Worm (Caenorhabditis elegans) whole organism, L2 larva: ENCODE results near the gene poml-1.

Experiments used
- C34F6.9 ChIP-seq: fragments of 150-350 bp; optimal IDR thresholded peaks from 2 replicates; lab custom pipeline; 2014; ENCODE audit warnings: missing biosample characterization, missing genetic modification characterization
- F13H6.1 ChIP-seq: sonication (generic microtip); optimal IDR thresholded peaks from 2 replicates; lab custom pipeline; 2016; ENCODE audit warnings: missing genetic modification characterization, missing compliant biosample characterization
- Y55F3AM.14 ChIP-seq: fragments of 200-800 bp; sonication (Bioruptor generic); optimal IDR thresholded peaks from 2 replicates; lab custom pipeline; 2018; ENCODE audit warnings: mild to moderate bottlenecking, missing genetic modification characterization, missing compliant biosample characterization
- ZK546.5 ChIP-seq: sonication (generic microtip); optimal IDR thresholded peaks from 2 replicates; lab custom pipeline; 2017; ENCODE audit warnings: missing biosample characterization, missing genetic modification characterization
- alr-1 ChIP-seq: fragments of 150-350 bp; optimal IDR thresholded peaks from 2 replicates; lab custom pipeline; 2014; ENCODE audit warnings: missing biosample characterization, missing genetic modification characterization
- aly-2 ChIP-seq: fragments of 150-350 bp; optimal IDR thresholded peaks from 2 replicates; lab custom pipeline; 2014; ENCODE audit warnings: missing biosample characterization, missing genetic modification characterization
- blmp-1 ChIP-seq: sonication (generic microtip); optimal IDR thresholded peaks from 2 replicates; lab custom pipeline; 2017; ENCODE audit warnings: missing genetic modification characterization, mild to moderate bottlenecking, missing compliant biosample characterization, antibody characterized with exemption, moderate library complexity; ENCODE audit not compliant: insufficient read depth
- ceh-16 ChIP-seq: fragments of 150-350 bp; optimal IDR thresholded peaks from 2 replicates; lab custom pipeline; 2014; ENCODE audit warnings: missing biosample characterization, missing genetic modification characterization
- crh-2 ChIP-seq: sonication (generic microtip); optimal IDR thresholded peaks from 2 replicates; lab custom pipeline; 2017; ENCODE audit warnings: missing biosample characterization, missing genetic modification characterization
- egl-27 ChIP-seq: sonication (generic microtip); optimal IDR thresholded peaks from 3 replicates; lab custom pipeline; 2017; ENCODE audit warnings: missing biosample characterization, missing genetic modification reagents, missing genetic modification characterization
- fos-1 ChIP-seq: fragments of 150-350 bp; optimal IDR thresholded peaks from 2 replicates; lab custom pipeline; 2014; ENCODE audit warnings: missing biosample characterization, missing genetic modification characterization
- gmeb-1 ChIP-seq: fragments of 150-350 bp; optimal IDR thresholded peaks from 2 replicates; lab custom pipeline; 2014; ENCODE audit warnings: missing biosample characterization, missing genetic modification characterization
- lin-11 ChIP-seq: fragments of 150-350 bp; sonication (generic microtip); optimal IDR thresholded peaks from 2 replicates; lab custom pipeline; 2014; ENCODE audit warnings: missing biosample characterization, missing genetic modification characterization, inconsistent platforms, mixed read lengths
- lin-13 ChIP-seq: fragments of 150-350 bp; optimal IDR thresholded peaks from 2 replicates; lab custom pipeline; 2014; ENCODE audit warnings: missing biosample characterization, missing genetic modification reagents, missing genetic modification characterization
- lin-39 ChIP-seq: fragments of 150-350 bp; optimal IDR thresholded peaks from 2 replicates; lab custom pipeline; 2014; ENCODE audit warnings: missing biosample characterization, missing genetic modification reagents, missing genetic modification characterization
- lsy-2 ChIP-seq, 2 experiments: fragments of 150-350 bp in 1 of 2; sonication (generic microtip) in 1 of 2; optimal IDR thresholded peaks; 2 replicates each; lab custom pipeline; 2014 to 2017; ENCODE audit warnings: missing biosample characterization in 2 of 2, missing genetic modification characterization in 2 of 2
- mab-5 ChIP-seq: fragments of 150-350 bp; optimal IDR thresholded peaks from 2 replicates; lab custom pipeline; 2014; ENCODE audit warnings: missing biosample characterization, missing genetic modification characterization
- mbf-1 ChIP-seq: sonication (generic microtip); optimal IDR thresholded peaks from 2 replicates; lab custom pipeline; 2017; ENCODE audit warnings: missing biosample characterization, missing genetic modification characterization
- mdl-1 ChIP-seq, 2 experiments: fragments of 150-350 bp in 1 of 2; sonication (generic microtip) in 1 of 2; optimal IDR thresholded peaks; 2 replicates each; lab custom pipeline; 2017; ENCODE audit warnings: missing biosample characterization in 2 of 2, missing genetic modification characterization in 2 of 2
- nhr-11 ChIP-seq: fragments of 150-350 bp; optimal IDR thresholded peaks from 2 replicates; lab custom pipeline; 2014; ENCODE audit warnings: missing biosample characterization, missing genetic modification characterization
- nhr-12 ChIP-seq: fragments of 150-350 bp; optimal IDR thresholded peaks from 2 replicates; lab custom pipeline; 2014; ENCODE audit warnings: missing biosample characterization, missing genetic modification characterization
- nhr-129 ChIP-seq: fragments of 150-350 bp; optimal IDR thresholded peaks from 2 replicates; lab custom pipeline; 2014; ENCODE audit warnings: missing biosample characterization, missing genetic modification characterization
- nhr-21 ChIP-seq: fragments of 150-350 bp; optimal IDR thresholded peaks from 2 replicates; lab custom pipeline; 2014; ENCODE audit warnings: missing biosample characterization, missing genetic modification characterization
- nhr-237 ChIP-seq: fragments of 150-350 bp; optimal IDR thresholded peaks from 2 replicates; lab custom pipeline; 2014; ENCODE audit warnings: missing biosample characterization, missing genetic modification characterization
- nhr-25 ChIP-seq: fragments of 150-350 bp; sonication (generic microtip); optimal IDR thresholded peaks from 3 replicates; lab custom pipeline; 2014; ENCODE audit warnings: missing biosample characterization, missing genetic modification characterization
- nhr-6 ChIP-seq: fragments of 150-350 bp; optimal IDR thresholded peaks from 2 replicates; lab custom pipeline; 2014; ENCODE audit warnings: missing biosample characterization, missing genetic modification characterization
- nhr-77 ChIP-seq: fragments of 150-350 bp; optimal IDR thresholded peaks from 2 replicates; lab custom pipeline; 2014; ENCODE audit warnings: missing biosample characterization, missing genetic modification characterization
- peb-1 ChIP-seq: fragments of 150-350 bp; optimal IDR thresholded peaks from 2 replicates; lab custom pipeline; 2014; ENCODE audit warnings: missing biosample characterization, missing genetic modification characterization
- sem-4 ChIP-seq: fragments of 150-350 bp; optimal IDR thresholded peaks from 2 replicates; lab custom pipeline; 2014; ENCODE audit warnings: missing biosample characterization, missing genetic modification reagents, missing genetic modification characterization
- skn-1 ChIP-seq: sonication (generic microtip); optimal IDR thresholded peaks from 2 replicates; lab custom pipeline; 2017; ENCODE audit warnings: missing biosample characterization, missing genetic modification characterization
- sma-3 ChIP-seq: sonication (generic microtip); optimal IDR thresholded peaks from 2 replicates; lab custom pipeline; 2016; ENCODE audit warnings: missing genetic modification reagents, missing genetic modification characterization, missing compliant biosample characterization
- sma-9 ChIP-seq, 2 experiments: fragments of 150-350 bp in 1 of 2; sonication (generic microtip) in 1 of 2; optimal IDR thresholded peaks; 2 replicates each; lab custom pipeline; 2014 to 2016; ENCODE audit warnings: missing genetic modification characterization in 2 of 2, mild to moderate bottlenecking in 1 of 2, missing biosample characterization in 1 of 2, missing compliant biosample characterization in 1 of 2, missing genetic modification reagents in 1 of 2, moderate library complexity in 1 of 2
- unc-39 ChIP-seq: fragments of 150-350 bp; optimal IDR thresholded peaks from 2 replicates; lab custom pipeline; 2014; ENCODE audit warnings: missing biosample characterization, missing genetic modification characterization
- unc-55 ChIP-seq: fragments of 150-350 bp; sonication (generic microtip); optimal IDR thresholded peaks from 3 replicates; lab custom pipeline; 2014; ENCODE audit warnings: missing biosample characterization, missing genetic modification reagents, missing genetic modification characterization
- unc-62 ChIP-seq: fragments of 150-350 bp; optimal IDR thresholded peaks from 2 replicates; lab custom pipeline; 2014; ENCODE audit warnings: missing biosample characterization, missing genetic modification reagents, missing genetic modification characterization
- zag-1 ChIP-seq: fragments of 150-350 bp; optimal IDR thresholded peaks from 2 replicates; lab custom pipeline; 2014; ENCODE audit warnings: missing biosample characterization, missing genetic modification characterization
- ztf-11 ChIP-seq: sonication (generic microtip); optimal IDR thresholded peaks from 2 replicates; lab custom pipeline; 2017; ENCODE audit warnings: missing biosample characterization, missing genetic modification characterization
- ztf-4 ChIP-seq: fragments of 150-350 bp; optimal IDR thresholded peaks from 2 replicates; lab custom pipeline; 2014; ENCODE audit warnings: missing biosample characterization, missing genetic modification characterization

poml-1 gene

ce11 chrX:13687655-13688054 is 35.1 kb downstream of the poml-1 start, which contains the start of gene adm-2:
adm-2 (plus strand) TSS chrX:13687955.
- TF ChIP-seq nhr-11 (tag; lab: Kevin White, UChicago) (no peak), skn-1 (tag; lab: Kevin White, UChicago) (no peak), nhr-25 (tag; lab: Kevin White, UChicago) (no peak), mdl-1 (tag; optimal IDR thresholded peaks at IDR 0.05; lab: Kevin White, UChicago) (no peak), aly-2 (tag; lab: Kevin White, UChicago) (no peak), nhr-12 (tag; lab: Kevin White, UChicago) (no peak), fos-1 (no peak), sma-9 (GFP tag; optimal IDR thresholded peaks at IDR 0.05; lab: Kevin White, UChicago) (no peak), sma-9 (tag; optimal IDR thresholded peaks at IDR 0.05; lab: Kevin White, UChicago) (no peak), alr-1 (tag; lab: Kevin White, UChicago) (no peak), mbf-1 (tag; lab: Kevin White, UChicago) (no peak), Y55F3AM.14 (GFP tag; lab: Kevin White, UChicago) (no peak), nhr-237 (tag; lab: Kevin White, UChicago) (no peak), nhr-6 (tag; lab: Kevin White, UChicago) (no peak), C34F6.9 (no peak), peb-1 (tag; lab: Kevin White, UChicago) (no peak), blmp-1 (tag; lab: Kevin White, UChicago) (no peak), lin-13 (GFP tag; lab: Kevin White, UChicago) (no peak), lin-11 (no peak)

- TF ChIP-seq unc-62 (GFP tag; lab: Kevin White, UChicago), result no peak
- peak; percentile 14 for TF ChIP-seq sma-3 (GFP tag; lab: Kevin White, UChicago)
- TF ChIP-seq ceh-16, result peak; percentile 68
- peak; percentile 72 for TF ChIP-seq nhr-25 (tag; lab: Kevin White, UChicago)
- peak; percentile 73 for TF ChIP-seq nhr-129 (tag; lab: Kevin White, UChicago)
- peak; percentile 25 for TF ChIP-seq zag-1 (tag; lab: Kevin White, UChicago)
- TF ChIP-seq ztf-4 (tag; lab: Kevin White, UChicago), result no peak
- TF ChIP-seq ZK546.5, result no peak
- TF ChIP-seq lsy-2 (tag; optimal IDR thresholded peaks at IDR 0.05; lab: Kevin White, UChicago), result peak in 1 of 2 experiments; percentile 58
- no peak for TF ChIP-seq nhr-77 (tag; lab: Kevin White, UChicago)
- peak; percentile 13 for TF ChIP-seq lin-13 (GFP tag; lab: Kevin White, UChicago)
- TF ChIP-seq nhr-12 (tag; lab: Kevin White, UChicago), result no peak
- TF ChIP-seq ztf-11 (tag; lab: Kevin White, UChicago), result no peak
- peak; percentile 52 for TF ChIP-seq fos-1
- peak; percentile 66 for TF ChIP-seq sma-9 (GFP tag; optimal IDR thresholded peaks at IDR 0.05; lab: Kevin White, UChicago)
- no peak for TF ChIP-seq sma-9 (tag; optimal IDR thresholded peaks at IDR 0.05; lab: Kevin White, UChicago)
- no peak for TF ChIP-seq gmeb-1 (tag; lab: Kevin White, UChicago)
- TF ChIP-seq blmp-1 (tag; lab: Kevin White, UChicago), result peak; percentile 12
- peak; percentile 14 for TF ChIP-seq nhr-6 (tag; lab: Kevin White, UChicago)
- TF ChIP-seq unc-39 (tag; lab: Kevin White, UChicago), result no peak
- peak; percentile 35 for TF ChIP-seq mab-5 (tag; lab: Kevin White, UChicago)
- no peak for TF ChIP-seq skn-1 (tag; lab: Kevin White, UChicago)
- TF ChIP-seq sem-4 (tag; lab: Kevin White, UChicago), result no peak
- peak; percentile 37 for TF ChIP-seq crh-2
- peak; percentile 63 for TF ChIP-seq Y55F3AM.14 (GFP tag; lab: Kevin White, UChicago)
- peak; percentile 7 for TF ChIP-seq nhr-21 (tag; lab: Kevin White, UChicago)
- no peak for TF ChIP-seq egl-27
- no peak for TF ChIP-seq peb-1 (tag; lab: Kevin White, UChicago)
- peak; percentile 61 for TF ChIP-seq F13H6.1 (tag; lab: Kevin White, UChicago)
- TF ChIP-seq lin-11, result no peak
- TF ChIP-seq unc-55 (GFP tag; lab: Kevin White, UChicago), result peak; percentile 70
- peak in 1 of 2 experiments; percentile 30 for TF ChIP-seq mdl-1 (tag; optimal IDR thresholded peaks at IDR 0.05; lab: Kevin White, UChicago)
- TF ChIP-seq C34F6.9, result peak; percentile 60
Measured at ce11 chrX:13687111-13687512, 35.6 kb downstream of the poml-1 start.

ce11 chrX:13685725-13686124 is 37.0 kb downstream of the poml-1 start:
- TF ChIP-seq sma-9 (GFP tag; optimal IDR thresholded peaks at IDR 0.05; lab: Kevin White, UChicago), result peak; percentile 47
- TF ChIP-seq sma-9 (tag; optimal IDR thresholded peaks at IDR 0.05; lab: Kevin White, UChicago), result no peak
- no peak for TF ChIP-seq sem-4 (tag; lab: Kevin White, UChicago)
- TF ChIP-seq crh-2, result peak; percentile 22
- TF ChIP-seq lin-39, result no peak
- TF ChIP-seq aly-2 (tag; lab: Kevin White, UChicago), result no peak
- no peak for TF ChIP-seq nhr-77 (tag; lab: Kevin White, UChicago)
- no peak for TF ChIP-seq nhr-237 (tag; lab: Kevin White, UChicago)
- no peak for TF ChIP-seq sma-3 (GFP tag; lab: Kevin White, UChicago)
- no peak for TF ChIP-seq nhr-12 (tag; lab: Kevin White, UChicago)
- TF ChIP-seq nhr-25 (tag; lab: Kevin White, UChicago), result no peak
- no peak for TF ChIP-seq unc-39 (tag; lab: Kevin White, UChicago)
- TF ChIP-seq fos-1, result peak; percentile 59
- TF ChIP-seq Y55F3AM.14 (GFP tag; lab: Kevin White, UChicago), result no peak
